Worm (Caenorhabditis elegans) whole organism, L4 larva: Measurements from ENCODE around the gene srv-10.
A peak's percentile ranks its signal among the peaks of the same experiment; 100 is the strongest.

Experiments used
- F10B5.3 ChIP-seq: sonication (generic microtip); optimal IDR thresholded peaks from 2 replicates; lab custom pipeline; 2016; ENCODE audit warnings: mild to moderate bottlenecking, missing genetic modification characterization, missing compliant biosample characterization
- F26F4.8 ChIP-seq: fragments of 200-800 bp; sonication (Bioruptor generic); conservative IDR thresholded peaks from 2 replicates; pipeline ENCODE4 v1.3.6; 2022; ENCODE audit warnings: missing genetic modification characterization, missing compliant biosample characterization
- F44E2.7 ChIP-seq: fragments of 200-800 bp; sonication (Bioruptor generic); IDR thresholded peaks from 2 replicates; pipeline ENCODE4 v2.1.2; 2022; ENCODE audit warnings: missing genetic modification characterization, missing compliant biosample characterization
- F49E8.2 ChIP-seq: sonication (generic microtip); optimal IDR thresholded peaks from 2 replicates; lab custom pipeline; 2016; ENCODE audit warnings: missing compliant biosample characterization, mild to moderate bottlenecking, missing genetic modification characterization, borderline replicate concordance
- T26A8.4 ChIP-seq: fragments of 200-800 bp; sonication (Bioruptor generic); IDR thresholded peaks from 2 replicates; pipeline ENCODE4 v1.3.6; 2022; ENCODE audit warnings: missing genetic modification characterization, missing compliant biosample characterization
- Y105C5A.15 ChIP-seq: fragments of 200-800 bp; sonication (Bioruptor generic); IDR thresholded peaks from 2 replicates; pipeline ENCODE4 v1.3.6; 2022; ENCODE audit warnings: missing genetic modification characterization, missing compliant biosample characterization
- Y75B8A.6 ChIP-seq: fragments of 200-800 bp; sonication (Bioruptor generic); IDR thresholded peaks from 2 replicates; pipeline ENCODE4 v1.3.6; 2022; ENCODE audit warnings: missing genetic modification reagents, missing genetic modification characterization, missing compliant biosample characterization
- ZK546.5 ChIP-seq, 2 experiments: sonication (generic microtip); optimal IDR thresholded peaks; 2 replicates each; lab custom pipeline; 2017; ENCODE audit warnings: missing biosample characterization in 2 of 2, missing genetic modification characterization in 2 of 2
- ceh-20 ChIP-seq: fragments of 200-800 bp; sonication (Bioruptor generic); IDR thresholded peaks from 2 replicates; pipeline ENCODE4 v1.3.6; 2022; ENCODE audit warnings: missing genetic modification reagents, missing genetic modification characterization, missing compliant biosample characterization
- ceh-32 ChIP-seq: sonication (generic microtip); optimal IDR thresholded peaks from 2 replicates; lab custom pipeline; 2016; ENCODE audit warnings: mild to moderate bottlenecking, missing genetic modification characterization, missing compliant biosample characterization; ENCODE audit not compliant: poor library complexity
- ceh-62 ChIP-seq: sonication (generic microtip); optimal IDR thresholded peaks from 2 replicates; lab custom pipeline; 2017; ENCODE audit warnings: missing biosample characterization, missing genetic modification characterization
- ceh-82 ChIP-seq: sonication (generic microtip); optimal IDR thresholded peaks from 2 replicates; lab custom pipeline; 2017; ENCODE audit warnings: missing biosample characterization, missing genetic modification characterization
- ctbp-1 ChIP-seq: fragments of 200-800 bp; sonication (Bioruptor generic); IDR thresholded peaks from 2 replicates; pipeline ENCODE4 v1.3.6; 2022; ENCODE audit warnings: missing genetic modification reagents, missing genetic modification characterization, missing compliant biosample characterization
- daf-12 ChIP-seq: fragments of 150-350 bp; optimal IDR thresholded peaks from 2 replicates; lab custom pipeline; 2014; ENCODE audit warnings: missing biosample characterization, missing genetic modification reagents, missing genetic modification characterization
- daf-16 ChIP-seq, 3 experiments: sonication (generic microtip); optimal IDR thresholded peaks; 2 replicates each; lab custom pipeline; 2016 to 2017; ENCODE audit warnings: missing genetic modification characterization in 3 of 3, missing genetic modification reagents in 3 of 3, mild to moderate bottlenecking in 2 of 3, missing compliant biosample characterization in 2 of 3, missing biosample characterization in 1 of 3, moderate library complexity in 1 of 3
- daf-8 ChIP-seq: fragments of 200-800 bp; sonication (Bioruptor generic); IDR thresholded peaks from 2 replicates; pipeline ENCODE4 v1.3.6; 2022; ENCODE audit warnings: missing genetic modification characterization, missing compliant biosample characterization
- duxl-1 ChIP-seq: sonication (generic microtip); optimal IDR thresholded peaks from 2 replicates; lab custom pipeline; 2016; ENCODE audit warnings: mild to moderate bottlenecking, missing genetic modification characterization, moderate library complexity, missing compliant biosample characterization; ENCODE audit not compliant: poor library complexity
- egl-27 ChIP-seq: sonication (generic microtip); optimal IDR thresholded peaks from 3 replicates; lab custom pipeline; 2017; ENCODE audit warnings: missing biosample characterization, missing genetic modification reagents, missing genetic modification characterization
- egl-43 ChIP-seq: fragments of 200-800 bp; sonication (Bioruptor generic); IDR thresholded peaks from 2 replicates; pipeline ENCODE4 v1.3.6; 2022; ENCODE audit warnings: missing genetic modification reagents, missing genetic modification characterization, missing compliant biosample characterization
- fos-1 ChIP-seq: fragments of 150-350 bp; optimal IDR thresholded peaks from 2 replicates; lab custom pipeline; 2014; ENCODE audit warnings: missing biosample characterization, missing genetic modification characterization
- hif-1 ChIP-seq, 2 experiments: sonication (generic microtip); optimal IDR thresholded peaks; 2 replicates each; lab custom pipeline; 2016 to 2017; ENCODE audit warnings: missing compliant biosample characterization in 2 of 2, missing genetic modification characterization in 2 of 2, missing genetic modification reagents in 2 of 2, missing genotype in 2 of 2, mild to moderate bottlenecking in 1 of 2
- hlh-11 ChIP-seq: fragments of 200-800 bp; sonication (Bioruptor generic); optimal IDR thresholded peaks from 2 replicates; lab custom pipeline; 2018; ENCODE audit warnings: mild to moderate bottlenecking, missing genetic modification characterization, missing compliant biosample characterization
- jun-1 ChIP-seq: fragments of 150-350 bp; optimal IDR thresholded peaks from 2 replicates; lab custom pipeline; 2014; ENCODE audit warnings: missing biosample characterization, missing genetic modification reagents, missing genetic modification characterization
- lin-15B ChIP-seq: fragments of 150-350 bp; sonication (generic microtip); optimal IDR thresholded peaks from 3 replicates; lab custom pipeline; 2014; ENCODE audit warnings: missing biosample characterization, missing genetic modification characterization
- lin-38 ChIP-seq: fragments of 200-800 bp; sonication (Bioruptor generic); IDR thresholded peaks from 2 replicates; pipeline ENCODE4 v1.3.6; 2022; ENCODE audit warnings: missing genetic modification reagents, missing genetic modification characterization, missing compliant biosample characterization
- lin-39 ChIP-seq: fragments of 150-350 bp; optimal IDR thresholded peaks from 2 replicates; lab custom pipeline; 2014; ENCODE audit warnings: missing biosample characterization, missing genetic modification reagents, missing genetic modification characterization
- lsy-2 ChIP-seq, 2 experiments: fragments of 150-350 bp in 1 of 2; sonication (generic microtip) in 1 of 2; optimal IDR thresholded peaks; 2 replicates each; lab custom pipeline; 2014 to 2017; ENCODE audit warnings: missing biosample characterization in 2 of 2, missing genetic modification characterization in 2 of 2
- mdt-29 ChIP-seq: fragments of 200-800 bp; sonication (Bioruptor generic); IDR thresholded peaks from 2 replicates; pipeline ENCODE4 v1.3.6; 2022; ENCODE audit warnings: missing genetic modification reagents, missing genetic modification characterization, missing compliant biosample characterization
- mep-1 ChIP-seq: fragments of 150-350 bp; sonication (generic microtip); optimal IDR thresholded peaks from 3 replicates; lab custom pipeline; 2014; ENCODE audit warnings: missing biosample characterization, missing genetic modification characterization
- mxl-2 ChIP-seq: fragments of 200-800 bp; sonication (Bioruptor generic); conservative IDR thresholded peaks from 2 replicates; pipeline ENCODE4 v1.3.6; 2022; ENCODE audit warnings: missing genetic modification reagents, missing genetic modification characterization, missing compliant biosample characterization
- mxl-3 ChIP-seq: fragments of 200-800 bp; sonication (Bioruptor generic); optimal IDR thresholded peaks from 2 replicates; lab custom pipeline; 2018; ENCODE audit warnings: mild to moderate bottlenecking, missing genetic modification characterization, missing compliant biosample characterization
- nhr-10 ChIP-seq: fragments of 150-350 bp; optimal IDR thresholded peaks from 2 replicates; lab custom pipeline; 2014; ENCODE audit warnings: missing biosample characterization, missing genetic modification characterization
- nhr-102 ChIP-seq: sonication (generic microtip); optimal IDR thresholded peaks from 2 replicates; lab custom pipeline; 2016; ENCODE audit warnings: mild to moderate bottlenecking, missing genetic modification characterization, moderate library complexity, missing compliant biosample characterization
- nhr-28 ChIP-seq: fragments of 150-350 bp; optimal IDR thresholded peaks from 2 replicates; lab custom pipeline; 2014; ENCODE audit warnings: missing biosample characterization, missing genetic modification characterization
- nhr-48 ChIP-seq: sonication (generic microtip); optimal IDR thresholded peaks from 2 replicates; lab custom pipeline; 2016; ENCODE audit warnings: mild to moderate bottlenecking, missing genetic modification characterization, missing compliant biosample characterization
- nhr-77 ChIP-seq: fragments of 150-350 bp; optimal IDR thresholded peaks from 2 replicates; lab custom pipeline; 2014; ENCODE audit warnings: missing biosample characterization, missing genetic modification characterization
- php-3 ChIP-seq: fragments of 200-800 bp; sonication (Bioruptor generic); IDR thresholded peaks from 2 replicates; pipeline ENCODE4 v1.3.6; 2022; ENCODE audit warnings: missing genetic modification reagents, missing genetic modification characterization, missing compliant biosample characterization
- pqm-1 ChIP-seq: sonication (generic microtip); optimal IDR thresholded peaks from 2 replicates; lab custom pipeline; 2017; ENCODE audit warnings: missing biosample characterization, missing genetic modification characterization
- rbr-2 ChIP-seq: sonication (generic microtip); optimal IDR thresholded peaks from 2 replicates; lab custom pipeline; 2016; ENCODE audit warnings: missing genotype, missing genetic modification characterization, missing compliant biosample characterization
- sdz-12 ChIP-seq: fragments of 200-800 bp; sonication (Bioruptor generic); optimal IDR thresholded peaks from 2 replicates; lab custom pipeline; 2018; ENCODE audit warnings: mild to moderate bottlenecking, missing genetic modification characterization, missing compliant biosample characterization
- set-16 ChIP-seq: fragments of 200-800 bp; sonication (Bioruptor generic); IDR thresholded peaks from 2 replicates; pipeline ENCODE4 v1.3.6; 2022; ENCODE audit warnings: missing genetic modification reagents, missing genetic modification characterization, missing compliant biosample characterization
- skn-1 ChIP-seq: fragments of 150-350 bp; optimal IDR thresholded peaks from 2 replicates; lab custom pipeline; 2014; ENCODE audit warnings: missing biosample characterization, missing genetic modification characterization
- snpc-1.2 ChIP-seq: fragments of 200-800 bp; sonication (Bioruptor generic); IDR thresholded peaks from 2 replicates; pipeline ENCODE4 v1.3.6; 2022; ENCODE audit warnings: missing genetic modification reagents, missing genetic modification characterization, missing compliant biosample characterization
- snpc-4 ChIP-seq: fragments of 150-350 bp; optimal IDR thresholded peaks from 2 replicates; lab custom pipeline; 2014; ENCODE audit warnings: missing biosample characterization, missing genetic modification characterization
- spr-1 ChIP-seq: sonication (generic microtip); optimal IDR thresholded peaks from 2 replicates; lab custom pipeline; 2016; ENCODE audit warnings: mild to moderate bottlenecking, missing genetic modification characterization, missing compliant biosample characterization
- tra-1 ChIP-seq: fragments of 200-800 bp; sonication (Bioruptor generic); IDR thresholded peaks from 2 replicates; pipeline ENCODE4 v1.3.6; 2022; ENCODE audit warnings: missing genetic modification reagents, missing genetic modification characterization, missing compliant biosample characterization
- unc-39 ChIP-seq: sonication (generic microtip); optimal IDR thresholded peaks from 2 replicates; lab custom pipeline; 2017; ENCODE audit warnings: missing biosample characterization, missing genetic modification characterization
- zag-1 ChIP-seq: fragments of 150-350 bp; optimal IDR thresholded peaks from 2 replicates; lab custom pipeline; 2014; ENCODE audit warnings: missing biosample characterization, missing genetic modification characterization
- zfp-3 ChIP-seq: fragments of 200-800 bp; sonication (Bioruptor generic); conservative IDR thresholded peaks from 2 replicates; pipeline ENCODE4 v1.3.6; 2022; ENCODE audit warnings: missing genetic modification reagents, missing genetic modification characterization, missing compliant biosample characterization
- zip-11 ChIP-seq: fragments of 200-800 bp; sonication (Bioruptor generic); IDR thresholded peaks from 2 replicates; pipeline ENCODE4 v1.3.6; 2022; ENCODE audit warnings: missing genetic modification characterization, missing compliant biosample characterization
- zip-2 ChIP-seq: fragments of 150-350 bp; optimal IDR thresholded peaks from 2 replicates; lab custom pipeline; 2014; ENCODE audit warnings: missing biosample characterization, missing genetic modification characterization
- ztf-7 ChIP-seq: fragments of 150-350 bp; optimal IDR thresholded peaks from 2 replicates; lab custom pipeline; 2014; ENCODE audit warnings: missing biosample characterization, missing genetic modification characterization

The srv-10 gene

ce11 chrV:13377130-13377529, 46.6 kb upstream of the srv-10 start:
- TF ChIP-seq ceh-82, result no peak
- TF ChIP-seq daf-16 (GFP tag; optimal IDR thresholded peaks at IDR 0.05; lab: Kevin White, UChicago), result peak in 1 of 2 experiments; percentile 38
- TF ChIP-seq daf-16 (tag; optimal IDR thresholded peaks at IDR 0.05; lab: Kevin White, UChicago), result peak; percentile 93
- TF ChIP-seq lin-15B (tag; lab: Kevin White, UChicago), result no peak
- TF ChIP-seq snpc-1.2 (GFP tag; lab: Robert Waterston, UW), result no peak
- TF ChIP-seq set-16, result no peak
- no peak for TF ChIP-seq egl-27 (tag; lab: Kevin White, UChicago)
- no peak for TF ChIP-seq F49E8.2
- peak; percentile 52 for TF ChIP-seq pqm-1 (tag; lab: Kevin White, UChicago)
- no peak for TF ChIP-seq nhr-10
- peak in 1 of 2 experiments; percentile 27 for TF ChIP-seq hif-1 (tag; optimal IDR thresholded peaks at IDR 0.05; lab: Kevin White, UChicago)
- peak; percentile 85 for TF ChIP-seq hlh-11 (tag; lab: Kevin White, UChicago)
- TF ChIP-seq spr-1 (tag; lab: Kevin White, UChicago), result no peak
- TF ChIP-seq php-3 (GFP tag; lab: Robert Waterston, UW), result peak; percentile 71
- TF ChIP-seq nhr-28 (tag; lab: Kevin White, UChicago), result peak; percentile 62
- no peak for TF ChIP-seq fos-1
- TF ChIP-seq nhr-48 (tag; lab: Kevin White, UChicago), result peak; percentile 13
- TF ChIP-seq sdz-12, result no peak
- TF ChIP-seq unc-39, result no peak
- 0 out of 2 replicates have a peak, but pooled peaks have one; percentile 10 for TF ChIP-seq mdt-29
- no peak for TF ChIP-seq lin-39 (tag; lab: Kevin White, UChicago)
- no peak for TF ChIP-seq duxl-1 (tag; lab: Kevin White, UChicago)
- TF ChIP-seq daf-8 (GFP tag; lab: Robert Waterston, UW), result no peak
- TF ChIP-seq ztf-7 (tag; lab: Kevin White, UChicago), result no peak
- no peak for TF ChIP-seq Y105C5A.15 (GFP tag; lab: Robert Waterston, UW)
- TF ChIP-seq ceh-32, result no peak
- TF ChIP-seq lin-38 (GFP tag; lab: Robert Waterston, UW), result no peak
- no peak for TF ChIP-seq skn-1 (tag; lab: Kevin White, UChicago)
- no peak for TF ChIP-seq F10B5.3 (tag; lab: Kevin White, UChicago)
- no peak for TF ChIP-seq ceh-20
- no peak for TF ChIP-seq mxl-2 (GFP tag; lab: Robert Waterston, UW)
- TF ChIP-seq zfp-3 (GFP tag; lab: Robert Waterston, UW), result no peak
- peak; percentile 66 for TF ChIP-seq mep-1 (tag; lab: Kevin White, UChicago)
- no peak for TF ChIP-seq mxl-3 (GFP tag; lab: Kevin White, UChicago)
- TF ChIP-seq nhr-77, result peak; percentile 79
- no peak for TF ChIP-seq zip-11 (GFP tag; lab: Robert Waterston, UW)
- TF ChIP-seq jun-1, result no peak
- TF ChIP-seq zag-1, result no peak
- no peak for TF ChIP-seq egl-43 (GFP tag; lab: Robert Waterston, UW)
- no peak for TF ChIP-seq zip-2
- TF ChIP-seq nhr-102, result peak; percentile 52
- TF ChIP-seq tra-1 (GFP tag; lab: Robert Waterston, UW), result 0 out of 2 replicates have a peak, but pooled peaks have one; percentile 44
- no peak for TF ChIP-seq snpc-4 (tag; lab: Kevin White, UChicago)
- TF ChIP-seq lsy-2 (tag; optimal IDR thresholded peaks at IDR 0.05; lab: Kevin White, UChicago), result peak in 1 of 2 experiments; percentile 26
- TF ChIP-seq F26F4.8 (GFP tag; lab: Robert Waterston, UW), result no peak
- no peak for TF ChIP-seq ZK546.5 (tag; optimal IDR thresholded peaks at IDR 0.05; lab: Kevin White, UChicago)
- no peak for TF ChIP-seq T26A8.4
- no peak for TF ChIP-seq ctbp-1 (GFP tag; lab: Robert Waterston, UW)
- TF ChIP-seq rbr-2 (tag; lab: Kevin White, UChicago), result no peak
- TF ChIP-seq Y75B8A.6 (GFP tag; lab: Robert Waterston, UW), result no peak
- TF ChIP-seq daf-12 (tag; lab: Kevin White, UChicago), result no peak
- TF ChIP-seq ceh-62 (tag; lab: Kevin White, UChicago), result no peak
- no peak for TF ChIP-seq F44E2.7 (GFP tag; lab: Robert Waterston, UW)
